Worm (Caenorhabditis elegans) whole organism, L2 larva: Measurements from ENCODE around the gene aexr-1.
A peak's percentile ranks its signal among the peaks of the same experiment; 100 is the strongest.

Experiments
- Y55F3AM.14 ChIP-seq: fragments of 200-800 bp; sonication (Bioruptor generic); optimal IDR thresholded peaks from 2 replicates; lab custom pipeline; 2018; ENCODE audit warnings: mild to moderate bottlenecking, missing genetic modification characterization, missing compliant biosample characterization
- ZK546.5 ChIP-seq: sonication (generic microtip); optimal IDR thresholded peaks from 2 replicates; lab custom pipeline; 2017; ENCODE audit warnings: missing biosample characterization, missing genetic modification characterization
- alr-1 ChIP-seq: fragments of 150-350 bp; optimal IDR thresholded peaks from 2 replicates; lab custom pipeline; 2014; ENCODE audit warnings: missing biosample characterization, missing genetic modification characterization
- ama-1 ChIP-seq: fragments of 150-350 bp; optimal IDR thresholded peaks from 2 replicates; lab custom pipeline; 2018; ENCODE audit warnings: inconsistent platforms
- blmp-1 ChIP-seq: sonication (generic microtip); optimal IDR thresholded peaks from 2 replicates; lab custom pipeline; 2017; ENCODE audit warnings: missing genetic modification characterization, mild to moderate bottlenecking, missing compliant biosample characterization, antibody characterized with exemption, moderate library complexity; ENCODE audit not compliant: insufficient read depth
- ceh-16 ChIP-seq: fragments of 150-350 bp; optimal IDR thresholded peaks from 2 replicates; lab custom pipeline; 2014; ENCODE audit warnings: missing biosample characterization, missing genetic modification characterization
- ceh-82 ChIP-seq: fragments of 150-350 bp; optimal IDR thresholded peaks from 2 replicates; lab custom pipeline; 2014; ENCODE audit warnings: missing biosample characterization, missing genetic modification characterization
- egl-27 ChIP-seq: sonication (generic microtip); optimal IDR thresholded peaks from 3 replicates; lab custom pipeline; 2017; ENCODE audit warnings: missing biosample characterization, missing genetic modification reagents, missing genetic modification characterization
- elt-1 ChIP-seq: fragments of 150-350 bp; optimal IDR thresholded peaks from 2 replicates; lab custom pipeline; 2014; ENCODE audit warnings: missing biosample characterization, missing genetic modification characterization
- elt-3 ChIP-seq: sonication (generic microtip); optimal IDR thresholded peaks from 2 replicates; lab custom pipeline; 2017; ENCODE audit warnings: missing biosample characterization, missing genetic modification characterization
- fos-1 ChIP-seq: fragments of 150-350 bp; optimal IDR thresholded peaks from 2 replicates; lab custom pipeline; 2014; ENCODE audit warnings: missing biosample characterization, missing genetic modification characterization
- gmeb-1 ChIP-seq: fragments of 150-350 bp; optimal IDR thresholded peaks from 2 replicates; lab custom pipeline; 2014; ENCODE audit warnings: missing biosample characterization, missing genetic modification characterization
- lin-11 ChIP-seq: fragments of 150-350 bp; sonication (generic microtip); optimal IDR thresholded peaks from 2 replicates; lab custom pipeline; 2014; ENCODE audit warnings: missing biosample characterization, missing genetic modification characterization, inconsistent platforms, mixed read lengths
- lin-39 ChIP-seq: fragments of 150-350 bp; optimal IDR thresholded peaks from 2 replicates; lab custom pipeline; 2014; ENCODE audit warnings: missing biosample characterization, missing genetic modification reagents, missing genetic modification characterization
- mab-5 ChIP-seq: fragments of 150-350 bp; optimal IDR thresholded peaks from 2 replicates; lab custom pipeline; 2014; ENCODE audit warnings: missing biosample characterization, missing genetic modification characterization
- mbf-1 ChIP-seq: sonication (generic microtip); optimal IDR thresholded peaks from 2 replicates; lab custom pipeline; 2017; ENCODE audit warnings: missing biosample characterization, missing genetic modification characterization
- mdl-1 ChIP-seq, 2 experiments: fragments of 150-350 bp in 1 of 2; sonication (generic microtip) in 1 of 2; optimal IDR thresholded peaks; 2 replicates each; lab custom pipeline; 2017; ENCODE audit warnings: missing biosample characterization in 2 of 2, missing genetic modification characterization in 2 of 2
- nhr-11 ChIP-seq: fragments of 150-350 bp; optimal IDR thresholded peaks from 2 replicates; lab custom pipeline; 2014; ENCODE audit warnings: missing biosample characterization, missing genetic modification characterization
- nhr-12 ChIP-seq: fragments of 150-350 bp; optimal IDR thresholded peaks from 2 replicates; lab custom pipeline; 2014; ENCODE audit warnings: missing biosample characterization, missing genetic modification characterization
- nhr-129 ChIP-seq: fragments of 150-350 bp; optimal IDR thresholded peaks from 2 replicates; lab custom pipeline; 2014; ENCODE audit warnings: missing biosample characterization, missing genetic modification characterization
- skn-1 ChIP-seq: sonication (generic microtip); optimal IDR thresholded peaks from 2 replicates; lab custom pipeline; 2017; ENCODE audit warnings: missing biosample characterization, missing genetic modification characterization
- sma-9 ChIP-seq, 2 experiments: fragments of 150-350 bp in 1 of 2; sonication (generic microtip) in 1 of 2; optimal IDR thresholded peaks; 2 replicates each; lab custom pipeline; 2014 to 2016; ENCODE audit warnings: missing genetic modification characterization in 2 of 2, mild to moderate bottlenecking in 1 of 2, missing biosample characterization in 1 of 2, missing compliant biosample characterization in 1 of 2, missing genetic modification reagents in 1 of 2, moderate library complexity in 1 of 2
- snpc-4 ChIP-seq: fragments of 150-350 bp; optimal IDR thresholded peaks from 2 replicates; lab custom pipeline; 2014; ENCODE audit warnings: missing biosample characterization, missing genetic modification characterization
- unc-39 ChIP-seq: fragments of 150-350 bp; optimal IDR thresholded peaks from 2 replicates; lab custom pipeline; 2014; ENCODE audit warnings: missing biosample characterization, missing genetic modification characterization
- unc-62 ChIP-seq: fragments of 150-350 bp; optimal IDR thresholded peaks from 2 replicates; lab custom pipeline; 2014; ENCODE audit warnings: missing biosample characterization, missing genetic modification reagents, missing genetic modification characterization
- zag-1 ChIP-seq: fragments of 150-350 bp; optimal IDR thresholded peaks from 2 replicates; lab custom pipeline; 2014; ENCODE audit warnings: missing biosample characterization, missing genetic modification characterization
- ztf-1 ChIP-seq: fragments of 200-800 bp; sonication (Bioruptor generic); conservative IDR thresholded peaks from 2 replicates; pipeline ENCODE4 v1.3.6; 2022; ENCODE audit warnings: missing genetic modification characterization, missing compliant biosample characterization
- ztf-11 ChIP-seq: sonication (generic microtip); optimal IDR thresholded peaks from 2 replicates; lab custom pipeline; 2017; ENCODE audit warnings: missing biosample characterization, missing genetic modification characterization
- ztf-4 ChIP-seq: fragments of 150-350 bp; optimal IDR thresholded peaks from 2 replicates; lab custom pipeline; 2014; ENCODE audit warnings: missing biosample characterization, missing genetic modification characterization

The aexr-1 gene

ce11 chrX:6635173-6635572 is at the start of gene aexr-1:
Gene aexr-1 (minus strand): TSS chrX:6635273.
- TF ChIP-seq elt-1 (tag; lab: Kevin White, UChicago) (no peak), elt-3 (no peak), nhr-129 (tag; lab: Kevin White, UChicago) (no peak), gmeb-1 (tag; lab: Kevin White, UChicago) (no peak), egl-27 (no peak), mbf-1 (no peak), ZK546.5 (tag; lab: Kevin White, UChicago) (no peak), Y55F3AM.14 (GFP tag; lab: Kevin White, UChicago) (no peak), ztf-1 (no peak), lin-11 (tag; lab: Kevin White, UChicago) (no peak), unc-39 (tag; lab: Kevin White, UChicago) (no peak), sma-9 (GFP tag; optimal IDR thresholded peaks at IDR 0.05; lab: Kevin White, UChicago) (no peak), sma-9 (tag; optimal IDR thresholded peaks at IDR 0.05; lab: Kevin White, UChicago) (no peak), ztf-4 (tag; lab: Kevin White, UChicago) (no peak)
- TF ChIP-seq, all 48 proteins: peak for 0

ce11 chrX:6682683-6683082 is 47.6 kb upstream of the aexr-1 start, which contains the start of gene F38B6.8:
Gene F38B6.8 (minus strand): TSS chrX:6682783.
- no peak for TF ChIP-seq elt-3
- no peak for TF ChIP-seq skn-1 (tag; lab: Kevin White, UChicago)
- TF ChIP-seq ama-1 (lab: Kevin White, UChicago), result no peak
- TF ChIP-seq ztf-11 (tag; lab: Kevin White, UChicago), result no peak
- TF ChIP-seq snpc-4 (tag; lab: Kevin White, UChicago), result no peak
- no peak for TF ChIP-seq zag-1 (tag; lab: Kevin White, UChicago)
- no peak for TF ChIP-seq ceh-82
- no peak for TF ChIP-seq mab-5 (tag; lab: Kevin White, UChicago)
- TF ChIP-seq egl-27, result no peak
- TF ChIP-seq sma-9 (GFP tag; optimal IDR thresholded peaks at IDR 0.05; lab: Kevin White, UChicago), result no peak
- no peak for TF ChIP-seq sma-9 (tag; optimal IDR thresholded peaks at IDR 0.05; lab: Kevin White, UChicago)
- no peak for TF ChIP-seq blmp-1 (tag; lab: Kevin White, UChicago)
- TF ChIP-seq lin-39 (tag; lab: Kevin White, UChicago), result no peak
- TF ChIP-seq, all 48 proteins: peak for 0

ce11 chrX:6674333-6674919 is 39.4 kb upstream of the aexr-1 start, which contains the start of gene F38B6.4:
Gene F38B6.4 (plus strand): TSS chrX:6674869.
- TF ChIP-seq nhr-129 (tag; lab: Kevin White, UChicago), result no peak
- TF ChIP-seq fos-1 (tag; lab: Kevin White, UChicago), result peak; percentile 75

ce11 chrX:6672519-6672918 is 37.4 kb upstream of the aexr-1 start, which contains the start of gene col-172:
Gene col-172 (plus strand): TSS chrX:6672819.
- TF ChIP-seq fos-1 (tag; lab: Kevin White, UChicago) (no peak), lin-11 (tag; lab: Kevin White, UChicago) (no peak), mdl-1 (tag; optimal IDR thresholded peaks at IDR 0.05; lab: Kevin White, UChicago) (no peak), elt-3 (no peak), egl-27 (no peak), unc-39 (tag; lab: Kevin White, UChicago) (no peak), unc-62 (GFP tag; lab: Kevin White, UChicago) (no peak)
- TF ChIP-seq, all 48 proteins: peak for 0

ce11 chrX:6671717-6672116 is 36.6 kb upstream of the aexr-1 start:
- peak; percentile 21 for TF ChIP-seq sma-9 (GFP tag; optimal IDR thresholded peaks at IDR 0.05; lab: Kevin White, UChicago)
- TF ChIP-seq sma-9 (tag; optimal IDR thresholded peaks at IDR 0.05; lab: Kevin White, UChicago), result no peak
- TF ChIP-seq blmp-1 (tag; lab: Kevin White, UChicago), result no peak
- no peak for TF ChIP-seq ztf-4 (tag; lab: Kevin White, UChicago)
- peak; percentile 32 for TF ChIP-seq elt-1 (tag; lab: Kevin White, UChicago)
- TF ChIP-seq lin-11 (tag; lab: Kevin White, UChicago), result no peak
- TF ChIP-seq ceh-16 (tag; lab: Kevin White, UChicago), result peak; percentile 57
- TF ChIP-seq elt-3, result no peak
- TF ChIP-seq unc-62 (GFP tag; lab: Kevin White, UChicago), result no peak
- TF ChIP-seq alr-1 (tag; lab: Kevin White, UChicago), result no peak
- TF ChIP-seq, all 48 proteins: peak for 3

- no peak for TF ChIP-seq nhr-11 (tag; lab: Kevin White, UChicago)
- peak; percentile 56 for TF ChIP-seq sma-9 (GFP tag; optimal IDR thresholded peaks at IDR 0.05; lab: Kevin White, UChicago)
- TF ChIP-seq sma-9 (tag; optimal IDR thresholded peaks at IDR 0.05; lab: Kevin White, UChicago), result no peak
- TF ChIP-seq nhr-12 (tag; lab: Kevin White, UChicago), result no peak
- peak; percentile 25 for TF ChIP-seq elt-1 (tag; lab: Kevin White, UChicago)
- TF ChIP-seq ceh-16 (tag; lab: Kevin White, UChicago), result peak; percentile 85
Measured at ce11 chrX:6669366-6669765, 34.3 kb upstream of the aexr-1 start.
